Fruit fly (Drosophila melanogaster) whole organism, embryonic: Measurements from ENCODE around the gene CG4953.
A peak's percentile ranks its signal among the peaks of the same experiment; 100 is the strongest.

ENCODE experiments used
- Atf3 ChIP-seq: fragments of 200-800 bp; sonication (Bioruptor generic); optimal IDR thresholded peaks from 3 replicates; lab custom pipeline; 2016; ENCODE audit warnings: missing biosample characterization, missing genetic modification characterization
- Bgb ChIP-seq: fragments of 200-800 bp; sonication (Bioruptor generic); IDR thresholded peaks from 2 replicates; pipeline ENCODE4 v1.3.6; 2022; ENCODE audit warnings: missing biosample characterization, missing genetic modification characterization; ENCODE audit not compliant: partially characterized antibody
- Bteb2 ChIP-seq: fragments of 200-800 bp; sonication (Bioruptor generic); optimal IDR thresholded peaks from 2 replicates; lab custom pipeline; 2016; ENCODE audit warnings: missing biosample characterization, missing genetic modification characterization
- CG11695 ChIP-seq: fragments of 200-800 bp; sonication (Bioruptor generic); IDR thresholded peaks from 3 replicates; pipeline ENCODE4 v1.3.6; 2022; ENCODE audit warnings: missing biosample characterization, missing genetic modification characterization
- CG12942 ChIP-seq: fragments of 200-800 bp; sonication (Bioruptor generic); optimal IDR thresholded peaks from 3 replicates; lab custom pipeline; 2016; ENCODE audit warnings: missing biosample characterization, missing genetic modification characterization
- CG1529 ChIP-seq: fragments of 200-800 bp; sonication (Bioruptor generic); optimal IDR thresholded peaks from 3 replicates; lab custom pipeline; 2018; ENCODE audit warnings: missing biosample characterization, missing genetic modification characterization
- CG15514 ChIP-seq: fragments of 200-800 bp; sonication (Bioruptor generic); optimal IDR thresholded peaks from 3 replicates; lab custom pipeline; 2017; ENCODE audit warnings: missing biosample characterization, missing genetic modification characterization, mild to moderate bottlenecking, moderate library complexity, missing genetic modification reagents
- CG17186 ChIP-seq: fragments of 200-800 bp; sonication (Bioruptor generic); optimal IDR thresholded peaks from 3 replicates; lab custom pipeline; 2017; ENCODE audit warnings: missing biosample characterization, missing genetic modification reagents, missing genetic modification characterization
- CG17612 ChIP-seq: fragments of 200-800 bp; sonication (Bioruptor generic); IDR thresholded peaks from 2 replicates; pipeline ENCODE4 v1.3.6; 2022; ENCODE audit warnings: missing biosample characterization, missing genetic modification characterization
- CG17829 ChIP-seq: fragments of 200-800 bp; optimal IDR thresholded peaks from 2 replicates; lab custom pipeline; 2019; ENCODE audit warnings: missing biosample characterization, mild to moderate bottlenecking, missing genetic modification characterization, moderate library complexity
- CG17912 ChIP-seq: fragments of 200-800 bp; sonication (Bioruptor generic); optimal IDR thresholded peaks from 2 replicates; lab custom pipeline; 2018; ENCODE audit warnings: missing biosample characterization, mild to moderate bottlenecking, missing genetic modification characterization
- CG2712 ChIP-seq: fragments of 200-800 bp; optimal IDR thresholded peaks from 3 replicates; lab custom pipeline; 2019; ENCODE audit warnings: missing biosample characterization, mild to moderate bottlenecking, missing genetic modification characterization, moderate library complexity
- CG2875 ChIP-seq: fragments of 200-800 bp; sonication (Bioruptor generic); optimal IDR thresholded peaks from 2 replicates; lab custom pipeline; 2017; ENCODE audit warnings: missing biosample characterization, mild to moderate bottlenecking, missing genetic modification characterization, missing genetic modification reagents
- CG3995 ChIP-seq: fragments of 200-800 bp; sonication (Bioruptor generic); optimal IDR thresholded peaks from 3 replicates; lab custom pipeline; 2016; ENCODE audit warnings: missing biosample characterization, missing genetic modification characterization
- CG4854 ChIP-seq: fragments of 200-800 bp; sonication (Bioruptor generic); optimal IDR thresholded peaks from 2 replicates; lab custom pipeline; 2016; ENCODE audit warnings: missing biosample characterization, missing genetic modification characterization, inconsistent platforms
- CG7271 ChIP-seq: fragments of 200-800 bp; sonication (Bioruptor generic); optimal IDR thresholded peaks from 2 replicates; lab custom pipeline; 2018; ENCODE audit warnings: missing biosample characterization, mild to moderate bottlenecking, missing genetic modification characterization, moderate library complexity
- CG8290 ChIP-seq, 3 experiments: fragments of 200-800 bp; sonication (Bioruptor generic); optimal IDR thresholded peaks; 2 replicates each; lab custom pipeline; 2016 to 2019; ENCODE audit warnings: missing biosample characterization in 3 of 3, missing genetic modification characterization in 3 of 3, mild to moderate bottlenecking in 2 of 3, moderate library complexity in 1 of 3
- CG9215 ChIP-seq: fragments of 200-800 bp; sonication (Bioruptor generic); IDR thresholded peaks from 2 replicates; pipeline ENCODE4 v1.3.6; 2022; ENCODE audit warnings: missing biosample characterization, missing genetic modification characterization
- Camta ChIP-seq: fragments of 200-800 bp; sonication (Bioruptor generic); optimal IDR thresholded peaks from 2 replicates; lab custom pipeline; 2016; ENCODE audit warnings: missing biosample characterization, missing genetic modification characterization
- CkIIα-i1 ChIP-seq: fragments of 200-800 bp; sonication (Bioruptor generic); IDR thresholded peaks from 2 replicates; pipeline ENCODE4 v1.3.6; 2022; ENCODE audit warnings: missing biosample characterization, missing genetic modification characterization
- Gsc ChIP-seq: fragments of 200-800 bp; sonication (Bioruptor generic); IDR thresholded peaks from 2 replicates; pipeline ENCODE4 v1.3.6; 2022; ENCODE audit warnings: missing biosample characterization, missing genetic modification characterization
- HLH54F ChIP-seq: fragments of 200-800 bp; sonication (Bioruptor generic); optimal IDR thresholded peaks from 3 replicates; lab custom pipeline; 2016; ENCODE audit warnings: missing biosample characterization, missing genetic modification characterization
- Hmr ChIP-seq: fragments of 200-800 bp; sonication (Bioruptor generic); optimal IDR thresholded peaks from 3 replicates; lab custom pipeline; 2017; ENCODE audit warnings: mild to moderate bottlenecking, missing biosample characterization, missing genetic modification reagents, missing genetic modification characterization
- NC2α ChIP-seq: fragments of 200-800 bp; sonication (Bioruptor generic); optimal IDR thresholded peaks from 2 replicates; lab custom pipeline; 2016; ENCODE audit warnings: missing biosample characterization, missing genetic modification characterization
- NC2β ChIP-seq: fragments of 200-800 bp; sonication (Bioruptor generic); optimal IDR thresholded peaks from 2 replicates; lab custom pipeline; 2016; ENCODE audit warnings: missing biosample characterization, missing genetic modification characterization
- Neu2 ChIP-seq: fragments of 200-800 bp; sonication (Bioruptor generic); optimal IDR thresholded peaks from 3 replicates; lab custom pipeline; 2016; ENCODE audit warnings: missing biosample characterization, missing genetic modification characterization, borderline replicate concordance
- Optix ChIP-seq: fragments of 200-800 bp; sonication (Bioruptor generic); IDR thresholded peaks from 3 replicates; pipeline ENCODE4 v1.3.6; 2022; ENCODE audit warnings: missing biosample characterization, missing genetic modification characterization
- Stat92E ChIP-seq, 3 experiments: fragments of >200 bp in 2 of 3; fragments of 200-800 bp in 1 of 3; sonication (Bioruptor generic) in 1 of 3; optimal IDR thresholded peaks; 2 replicates each; lab custom pipeline; 2017 to 2019; ENCODE audit warnings: missing biosample characterization in 3 of 3, missing genetic modification characterization in 3 of 3, mild to moderate bottlenecking in 1 of 3, moderate library complexity in 1 of 3
- Tbp ChIP-seq: fragments of >200 bp; optimal IDR thresholded peaks from 2 replicates; lab custom pipeline; 2018; ENCODE audit warnings: missing biosample characterization, missing genetic modification characterization
- ara ChIP-seq: fragments of 200-800 bp; sonication (Bioruptor generic); IDR thresholded peaks from 2 replicates; pipeline ENCODE4 v1.3.6; 2022; ENCODE audit warnings: missing biosample characterization, missing genetic modification characterization
- bowl ChIP-seq: fragments of 200-800 bp; sonication (Bioruptor generic); IDR thresholded peaks from 2 replicates; pipeline ENCODE4 v1.3.6; 2022; ENCODE audit warnings: missing biosample characterization, missing genetic modification characterization
- br ChIP-seq: fragments of >200 bp; optimal IDR thresholded peaks from 2 replicates; lab custom pipeline; 2017
- chinmo ChIP-seq: fragments of 200-800 bp; sonication (Bioruptor generic); IDR thresholded peaks from 4 replicates; pipeline ENCODE4 v1.3.6; 2022; ENCODE audit warnings: missing biosample characterization, missing genetic modification characterization; ENCODE audit not compliant: partially characterized antibody
- danr ChIP-seq: fragments of 200-800 bp; sonication (Bioruptor generic); IDR thresholded peaks from 2 replicates; pipeline ENCODE4 v1.3.6; 2022; ENCODE audit warnings: missing biosample characterization, missing genetic modification characterization
- ewg ChIP-seq: fragments of 200-800 bp; sonication (Bioruptor generic); optimal IDR thresholded peaks from 3 replicates; lab custom pipeline; 2017; ENCODE audit warnings: mild to moderate bottlenecking, missing biosample characterization, missing genetic modification reagents, missing genetic modification characterization
- exex ChIP-seq: fragments of 200-800 bp; sonication (Bioruptor generic); optimal IDR thresholded peaks from 4 replicates; lab custom pipeline; 2018; ENCODE audit warnings: missing biosample characterization, mild to moderate bottlenecking, missing genetic modification characterization, moderate library complexity
- eyg ChIP-seq: fragments of 200-800 bp; sonication (Bioruptor generic); optimal IDR thresholded peaks from 3 replicates; lab custom pipeline; 2016; ENCODE audit warnings: missing biosample characterization, missing genetic modification characterization
- fd64A ChIP-seq: fragments of 200-800 bp; sonication (Bioruptor generic); optimal IDR thresholded peaks from 3 replicates; lab custom pipeline; 2018; ENCODE audit warnings: missing biosample characterization, mild to moderate bottlenecking, missing genetic modification characterization
- gcm ChIP-seq: fragments of 200-800 bp; sonication (Bioruptor generic); optimal IDR thresholded peaks from 2 replicates; lab custom pipeline; 2019; ENCODE audit warnings: missing biosample characterization, mild to moderate bottlenecking, missing genetic modification characterization, moderate library complexity
- gfzf ChIP-seq: fragments of 200-800 bp; sonication (Bioruptor generic); optimal IDR thresholded peaks from 2 replicates; lab custom pipeline; 2016; ENCODE audit warnings: missing biosample characterization, mild to moderate bottlenecking, missing genetic modification characterization, moderate library complexity
- kay ChIP-seq: fragments of 200-800 bp; sonication (Bioruptor generic); optimal IDR thresholded peaks from 2 replicates; lab custom pipeline; 2016; ENCODE audit warnings: missing biosample characterization, missing genetic modification characterization
- lov ChIP-seq, 2 experiments: fragments of 200-800 bp in 1 of 2; fragments of >200 bp in 1 of 2; sonication (Bioruptor generic) in 1 of 2; IDR thresholded peaks in 1 of 2; optimal IDR thresholded peaks in 1 of 2; 2 replicates in 1 of 2; 3 replicates in 1 of 2; pipeline versions ENCODE4 v1.3.6 to Lab custom; 2017 to 2022; ENCODE audit warnings: missing biosample characterization in 1 of 2, missing genetic modification characterization in 1 of 2
- pan ChIP-seq, 4 experiments: fragments of >200 bp in 3 of 4; fragments of 200-800 bp in 1 of 4; sonication (Bioruptor generic) in 1 of 4; optimal IDR thresholded peaks in 3 of 4; IDR thresholded peaks in 1 of 4; 2 replicates each; pipeline versions ENCODE4 v1.3.6 to Lab custom; 2017 to 2022; ENCODE audit warnings: missing biosample characterization in 2 of 4, missing genetic modification characterization in 2 of 4, mixed read lengths in 1 of 4
- pum ChIP-seq: fragments of 200-800 bp; sonication (Bioruptor generic); optimal IDR thresholded peaks from 2 replicates; lab custom pipeline; 2016; ENCODE audit warnings: missing biosample characterization, missing genetic modification characterization
- sd ChIP-seq: fragments of 200-800 bp; sonication (Bioruptor generic); optimal IDR thresholded peaks from 3 replicates; lab custom pipeline; 2018; ENCODE audit warnings: missing biosample characterization, mild to moderate bottlenecking, missing genetic modification characterization, moderate library complexity
- slou ChIP-seq: fragments of 200-800 bp; sonication (Bioruptor generic); optimal IDR thresholded peaks from 3 replicates; lab custom pipeline; 2016; ENCODE audit warnings: missing biosample characterization, missing genetic modification characterization
- tgo ChIP-seq: fragments of 200-800 bp; sonication (Bioruptor generic); IDR thresholded peaks from 3 replicates; pipeline ENCODE4 v1.3.6; 2022; ENCODE audit warnings: missing biosample characterization, missing genetic modification characterization
- unc-4 ChIP-seq: fragments of 200-800 bp; sonication (Bioruptor generic); IDR thresholded peaks from 2 replicates; pipeline ENCODE4 v1.3.6; 2022; ENCODE audit warnings: missing biosample characterization, missing genetic modification characterization; ENCODE audit not compliant: partially characterized antibody
- unpg ChIP-seq: fragments of 200-800 bp; sonication (Bioruptor generic); optimal IDR thresholded peaks from 3 replicates; lab custom pipeline; 2018; ENCODE audit warnings: missing biosample characterization, mild to moderate bottlenecking, missing genetic modification characterization, moderate library complexity
- zen2 ChIP-seq: fragments of 200-800 bp; sonication (Bioruptor generic); IDR thresholded peaks from 3 replicates; pipeline ENCODE4 v1.3.6; 2022; ENCODE audit warnings: missing biosample characterization, missing genetic modification characterization; ENCODE audit not compliant: partially characterized antibody

Gene CG4953

dm6 chr2L:10278658-10279057 is 12.2 kb downstream of the CG4953 start, which contains the start of gene Utx (continued):
- peak; percentile 67 for TF ChIP-seq CG15514 (GFP tag; lab: Kevin White, UChicago)
- TF ChIP-seq CG9215 (GFP tag; lab: Robert Waterston, UW): no peak
- TF ChIP-seq pum (GFP tag; lab: Kevin White, UChicago): no peak
- no peak for TF ChIP-seq CG17186 (GFP tag; lab: Kevin White, UChicago)
- TF ChIP-seq slou (GFP tag; lab: Kevin White, UChicago): no peak
- no peak for TF ChIP-seq CG17612
- TF ChIP-seq unc-4 (GFP tag; lab: Robert Waterston, UW): peak; percentile 75
- no peak for TF ChIP-seq CG17912 (GFP tag; lab: Kevin White, UChicago)
- TF ChIP-seq sd (tag; lab: Kevin White, UChicago): no peak
- no peak for TF ChIP-seq Stat92E (GFP tag; optimal IDR thresholded peaks at IDR 0.05; lab: Kevin White, UChicago)
- TF ChIP-seq fd64A (GFP tag; lab: Kevin White, UChicago): no peak
- no peak for TF ChIP-seq Camta (GFP tag; lab: Kevin White, UChicago)
- no peak for TF ChIP-seq CG1529
- no peak for TF ChIP-seq Hmr (GFP tag; lab: Kevin White, UChicago)
- TF ChIP-seq unpg (GFP tag; lab: Kevin White, UChicago): no peak
- peak; percentile 96 for TF ChIP-seq CG3995 (GFP tag; lab: Kevin White, UChicago)
- TF ChIP-seq danr (GFP tag; lab: Robert Waterston, UW): no peak
- no peak for TF ChIP-seq pan (optimal IDR thresholded peaks at IDR 0.05; lab: Kevin White, UChicago)
- no peak for TF ChIP-seq pan (GFP tag; optimal IDR thresholded peaks at IDR 0.05 in 1 of 2, IDR thresholded peaks at IDR 0.05 in 1 of 2)
- TF ChIP-seq br: no peak
- TF ChIP-seq Optix: no peak
- TF ChIP-seq NC2α: no peak
- TF ChIP-seq Atf3 (GFP tag; lab: Kevin White, UChicago): no peak
- 0 out of 4 replicates have a peak, but pooled peaks have one; percentile 49 for TF ChIP-seq chinmo (GFP tag; lab: Robert Waterston, UW)
- no peak for TF ChIP-seq Gsc (GFP tag; lab: Robert Waterston, UW)
- TF ChIP-seq CG4854 (GFP tag; lab: Kevin White, UChicago): no peak
- TF ChIP-seq Tbp (GFP tag; lab: Kevin White, UChicago): no peak
- TF ChIP-seq Bteb2: no peak
- no peak for TF ChIP-seq CG7271 (tag; lab: Kevin White, UChicago)
- TF ChIP-seq CG11695 (GFP tag; lab: Robert Waterston, UW): no peak
- TF ChIP-seq exex (tag; lab: Kevin White, UChicago): no peak
- no peak for TF ChIP-seq CkIIα-i1 (GFP tag; lab: Robert Waterston, UW)
- no peak for TF ChIP-seq tgo (GFP tag; lab: Robert Waterston, UW)
- TF ChIP-seq CG12942 (GFP tag; lab: Kevin White, UChicago): no peak
- no peak for TF ChIP-seq CG2712 (tag; lab: Kevin White, UChicago)
- TF ChIP-seq NC2β (GFP tag; lab: Kevin White, UChicago): no peak
- no peak for TF ChIP-seq ewg (GFP tag; lab: Kevin White, UChicago)
- peak; percentile 88 for TF ChIP-seq Bgb (GFP tag; lab: Robert Waterston, UW)
- no peak for TF ChIP-seq gcm (GFP tag; lab: Kevin White, UChicago)
- TF ChIP-seq bowl: no peak
- TF ChIP-seq lov (optimal IDR thresholded peaks at IDR 0.05; lab: Kevin White, UChicago): no peak
- no peak for TF ChIP-seq lov (GFP tag; IDR thresholded peaks at IDR 0.05; lab: Robert Waterston, UW)
- no peak for TF ChIP-seq CG2875 (GFP tag; lab: Kevin White, UChicago)
- no peak for TF ChIP-seq kay (GFP tag; lab: Kevin White, UChicago)
- TF ChIP-seq CG17829: no peak
- TF ChIP-seq ara (GFP tag; lab: Robert Waterston, UW): no peak
- no peak for TF ChIP-seq eyg (GFP tag; lab: Kevin White, UChicago)
- TF ChIP-seq HLH54F (GFP tag; lab: Kevin White, UChicago): no peak
- TF ChIP-seq CG8290 (GFP tag; optimal IDR thresholded peaks at IDR 0.05; lab: Kevin White, UChicago): peak; percentile 5
- TF ChIP-seq CG8290 (tag; optimal IDR thresholded peaks at IDR 0.05; lab: Kevin White, UChicago): no peak
- TF ChIP-seq zen2: no peak; the same call in 2 of the 3 replicates
- no peak for TF ChIP-seq Neu2
- peak; percentile 25 for TF ChIP-seq gfzf (GFP tag; lab: Kevin White, UChicago)
